Worm (Caenorhabditis elegans) whole organism, L4 larva: ENCODE results near the gene str-23.
"Not testable (repeated sequence)": the region's sequence is repeated elsewhere in the genome, so short reads cannot be mapped to it uniquely, and the experiment has no call there.

ENCODE experiments used
- F26F4.8 ChIP-seq: fragments of 200-800 bp; sonication (Bioruptor generic); conservative IDR thresholded peaks from 2 replicates; pipeline ENCODE4 v1.3.6; 2022; ENCODE audit warnings: missing genetic modification characterization, missing compliant biosample characterization
- F37D6.2 ChIP-seq: sonication (generic microtip); optimal IDR thresholded peaks from 2 replicates; lab custom pipeline; 2016; ENCODE audit warnings: mild to moderate bottlenecking, missing genetic modification characterization, missing compliant biosample characterization
- F49E8.2 ChIP-seq: sonication (generic microtip); optimal IDR thresholded peaks from 2 replicates; lab custom pipeline; 2016; ENCODE audit warnings: missing compliant biosample characterization, mild to moderate bottlenecking, missing genetic modification characterization, borderline replicate concordance
- Y5F2A.4 ChIP-seq: fragments of 200-800 bp; sonication (Bioruptor generic); optimal IDR thresholded peaks from 2 replicates; lab custom pipeline; 2018; ENCODE audit warnings: mild to moderate bottlenecking, missing genetic modification characterization, missing compliant biosample characterization
- ZK337.2 ChIP-seq: fragments of 200-800 bp; sonication (Bioruptor generic); IDR thresholded peaks from 2 replicates; pipeline ENCODE4 v1.3.6; 2022; ENCODE audit warnings: missing genetic modification reagents, missing genetic modification characterization, missing compliant biosample characterization
- aha-1 ChIP-seq: fragments of 150-350 bp; peaks from one replicate; lab custom pipeline; 2014; ENCODE audit warnings: missing biosample characterization, missing genetic modification characterization
- arid-1 ChIP-seq: fragments of 200-800 bp; sonication (Bioruptor generic); conservative IDR thresholded peaks from 2 replicates; pipeline ENCODE4 v1.3.6; 2022; ENCODE audit warnings: missing genetic modification reagents, missing genetic modification characterization, missing compliant biosample characterization
- ceh-20 ChIP-seq: fragments of 200-800 bp; sonication (Bioruptor generic); IDR thresholded peaks from 2 replicates; pipeline ENCODE4 v1.3.6; 2022; ENCODE audit warnings: missing genetic modification reagents, missing genetic modification characterization, missing compliant biosample characterization
- ceh-28 ChIP-seq: fragments of 150-350 bp; optimal IDR thresholded peaks from 2 replicates; lab custom pipeline; 2014; ENCODE audit warnings: missing biosample characterization, missing genetic modification reagents, missing genetic modification characterization
- ceh-44 ChIP-seq: fragments of 200-800 bp; sonication (Bioruptor generic); IDR thresholded peaks from 2 replicates; pipeline ENCODE4 v1.3.6; 2022; ENCODE audit warnings: missing genetic modification reagents, missing genetic modification characterization, missing compliant biosample characterization
- ceh-82 ChIP-seq: sonication (generic microtip); optimal IDR thresholded peaks from 2 replicates; lab custom pipeline; 2017; ENCODE audit warnings: missing biosample characterization, missing genetic modification characterization
- dmd-6 ChIP-seq: fragments of 200-800 bp; sonication (Bioruptor generic); IDR thresholded peaks from 2 replicates; pipeline ENCODE4 v1.3.6; 2022; ENCODE audit warnings: missing genetic modification reagents, missing genetic modification characterization, missing compliant biosample characterization
- dmd-8 ChIP-seq: fragments of 200-800 bp; sonication (Bioruptor generic); IDR thresholded peaks from 2 replicates; pipeline ENCODE4 v1.3.6; 2022; ENCODE audit warnings: missing genetic modification characterization, missing compliant biosample characterization
- duxl-1 ChIP-seq: sonication (generic microtip); optimal IDR thresholded peaks from 2 replicates; lab custom pipeline; 2016; ENCODE audit warnings: mild to moderate bottlenecking, missing genetic modification characterization, moderate library complexity, missing compliant biosample characterization; ENCODE audit not compliant: poor library complexity
- egl-43 ChIP-seq: fragments of 200-800 bp; sonication (Bioruptor generic); IDR thresholded peaks from 2 replicates; pipeline ENCODE4 v1.3.6; 2022; ENCODE audit warnings: missing genetic modification reagents, missing genetic modification characterization, missing compliant biosample characterization
- fkh-10 ChIP-seq: fragments of 150-350 bp; optimal IDR thresholded peaks from 2 replicates; lab custom pipeline; 2014; ENCODE audit warnings: missing biosample characterization, missing genetic modification reagents, missing genetic modification characterization
- hlh-30 ChIP-seq: sonication (generic microtip); optimal IDR thresholded peaks from 2 replicates; lab custom pipeline; 2017; ENCODE audit warnings: antibody characterized with exemption, mild to moderate bottlenecking, missing genetic modification characterization, missing compliant biosample characterization; ENCODE audit not compliant: insufficient read depth
- hmg-1.1 ChIP-seq: fragments of 200-800 bp; sonication (Bioruptor generic); IDR thresholded peaks from 2 replicates; pipeline ENCODE4 v1.3.6; 2022; ENCODE audit warnings: missing genetic modification reagents, missing genetic modification characterization, missing compliant biosample characterization
- lin-29 ChIP-seq: fragments of 200-800 bp; sonication (Bioruptor generic); IDR thresholded peaks from 2 replicates; pipeline ENCODE4 v1.3.6; 2022; ENCODE audit warnings: missing genetic modification reagents, missing genetic modification characterization, missing compliant biosample characterization
- lin-38 ChIP-seq: fragments of 200-800 bp; sonication (Bioruptor generic); IDR thresholded peaks from 2 replicates; pipeline ENCODE4 v1.3.6; 2022; ENCODE audit warnings: missing genetic modification reagents, missing genetic modification characterization, missing compliant biosample characterization
- lsy-2 ChIP-seq, 2 experiments: fragments of 150-350 bp in 1 of 2; sonication (generic microtip) in 1 of 2; optimal IDR thresholded peaks; 2 replicates each; lab custom pipeline; 2014 to 2017; ENCODE audit warnings: missing biosample characterization in 2 of 2, missing genetic modification characterization in 2 of 2
- mdt-29 ChIP-seq: fragments of 200-800 bp; sonication (Bioruptor generic); IDR thresholded peaks from 2 replicates; pipeline ENCODE4 v1.3.6; 2022; ENCODE audit warnings: missing genetic modification reagents, missing genetic modification characterization, missing compliant biosample characterization
- mes-2 ChIP-seq: sonication (generic microtip); optimal IDR thresholded peaks from 2 replicates; lab custom pipeline; 2016; ENCODE audit warnings: missing genotype, mild to moderate bottlenecking, missing genetic modification characterization, missing compliant biosample characterization; ENCODE audit not compliant: poor library complexity, severe bottlenecking
- nhr-11 ChIP-seq: fragments of 150-350 bp; optimal IDR thresholded peaks from 2 replicates; lab custom pipeline; 2014; ENCODE audit warnings: missing biosample characterization, missing genetic modification characterization
- nhr-28 ChIP-seq: fragments of 150-350 bp; optimal IDR thresholded peaks from 2 replicates; lab custom pipeline; 2014; ENCODE audit warnings: missing biosample characterization, missing genetic modification characterization
- nhr-41 ChIP-seq: fragments of 200-800 bp; sonication (Bioruptor generic); IDR thresholded peaks from 2 replicates; pipeline ENCODE4 v1.3.6; 2022; ENCODE audit warnings: missing genetic modification reagents, missing genetic modification characterization, missing compliant biosample characterization
- nhr-42 ChIP-seq: fragments of 200-800 bp; sonication (Bioruptor generic); IDR thresholded peaks from 2 replicates; pipeline ENCODE4 v1.3.6; 2022; ENCODE audit warnings: missing genetic modification characterization, missing compliant biosample characterization
- nhr-76 ChIP-seq: fragments of 150-350 bp; optimal IDR thresholded peaks from 2 replicates; lab custom pipeline; 2014; ENCODE audit warnings: missing biosample characterization, missing genetic modification characterization
- nhr-77 ChIP-seq: fragments of 150-350 bp; optimal IDR thresholded peaks from 2 replicates; lab custom pipeline; 2014; ENCODE audit warnings: missing biosample characterization, missing genetic modification characterization
- pha-4 ChIP-seq, 2 experiments: fragments of 150-350 bp in 1 of 2; fragments of 200-800 bp in 1 of 2; sonication (Bioruptor generic) in 1 of 2; IDR thresholded peaks in 1 of 2; optimal IDR thresholded peaks in 1 of 2; 2 replicates each; pipeline versions ENCODE4 v1.3.6 to Lab custom; 2014 to 2022; ENCODE audit warnings: missing genetic modification characterization in 2 of 2, missing genetic modification reagents in 2 of 2, missing biosample characterization in 1 of 2, missing compliant biosample characterization in 1 of 2
- rbr-2 ChIP-seq: sonication (generic microtip); optimal IDR thresholded peaks from 2 replicates; lab custom pipeline; 2016; ENCODE audit warnings: missing genotype, missing genetic modification characterization, missing compliant biosample characterization
- unc-62 ChIP-seq, 3 experiments: fragments of 150-350 bp in 1 of 3; sonication (generic microtip); optimal IDR thresholded peaks in 2 of 3; peaks in 1 of 3; 1 replicate in 1 of 3; 2 replicates in 2 of 3; lab custom pipeline; 2014 to 2017; ENCODE audit warnings: missing biosample characterization in 3 of 3, missing genetic modification characterization in 3 of 3, missing genetic modification reagents in 3 of 3, missing genotype in 1 of 3
- zag-1 ChIP-seq: fragments of 150-350 bp; optimal IDR thresholded peaks from 2 replicates; lab custom pipeline; 2014; ENCODE audit warnings: missing biosample characterization, missing genetic modification characterization
- ztf-11 ChIP-seq: fragments of 150-350 bp; optimal IDR thresholded peaks from 2 replicates; lab custom pipeline; 2014; ENCODE audit warnings: missing biosample characterization, missing genetic modification characterization

str-23 gene

DNA sequence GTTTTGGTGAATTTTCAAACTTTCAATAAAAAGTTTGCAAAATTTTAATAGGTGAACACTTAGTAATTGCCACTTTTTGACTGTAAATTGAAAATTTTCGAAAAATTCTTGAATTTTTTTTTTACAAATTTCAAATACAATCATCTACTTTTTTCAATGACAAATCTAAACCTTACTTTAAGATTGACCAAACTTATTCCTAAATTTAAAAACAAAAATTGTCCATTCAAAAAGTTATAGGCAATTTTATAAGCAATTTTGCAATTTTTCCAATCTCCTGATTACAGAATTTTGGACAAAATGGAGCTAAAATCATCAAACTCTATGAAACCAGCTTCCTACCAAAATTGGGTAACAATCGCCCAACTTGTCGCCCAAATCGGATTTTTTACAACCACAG lies at the start of gene str-23:
Gene str-23, plus strand, starts transcription at position 301 of the 400 bp plus-strand sequence.
- no peak for TF ChIP-seq dmd-6 (GFP tag; lab: Robert Waterston, UW)
- TF ChIP-seq nhr-76 (tag; lab: Kevin White, UChicago), result no peak
- TF ChIP-seq arid-1 (GFP tag; lab: Robert Waterston, UW), result no peak
- no peak for TF ChIP-seq nhr-77
- no peak for TF ChIP-seq zag-1 (tag; lab: Kevin White, UChicago)

DNA sequence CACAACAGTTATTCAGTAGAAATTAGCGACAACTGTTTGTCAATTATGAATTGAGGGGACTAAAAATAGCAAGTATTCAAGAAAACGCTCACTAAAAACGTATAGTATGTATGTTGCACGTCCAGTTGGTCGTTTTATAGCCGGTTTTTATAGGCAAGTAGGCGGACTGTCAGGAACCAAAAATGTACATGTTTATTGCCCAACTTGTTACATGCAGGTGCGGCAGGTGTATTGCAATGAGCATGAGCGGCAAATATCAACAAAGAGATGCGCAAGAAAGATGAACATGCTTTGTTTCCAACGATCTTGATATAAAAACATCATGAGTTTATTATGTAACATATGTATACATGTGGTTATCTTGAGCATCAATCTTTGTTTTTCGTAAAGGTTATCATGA lies 44.9 kb upstream of the str-23 start, which contains the start of gene B0391.14:
Gene B0391.14, minus strand, starts transcription at position 101 of the 400 bp plus-strand sequence.
- not testable (repeated sequence) for TF ChIP-seq rbr-2 (tag; lab: Kevin White, UChicago); hlh-30 (tag; lab: Kevin White, UChicago); F26F4.8

DNA sequence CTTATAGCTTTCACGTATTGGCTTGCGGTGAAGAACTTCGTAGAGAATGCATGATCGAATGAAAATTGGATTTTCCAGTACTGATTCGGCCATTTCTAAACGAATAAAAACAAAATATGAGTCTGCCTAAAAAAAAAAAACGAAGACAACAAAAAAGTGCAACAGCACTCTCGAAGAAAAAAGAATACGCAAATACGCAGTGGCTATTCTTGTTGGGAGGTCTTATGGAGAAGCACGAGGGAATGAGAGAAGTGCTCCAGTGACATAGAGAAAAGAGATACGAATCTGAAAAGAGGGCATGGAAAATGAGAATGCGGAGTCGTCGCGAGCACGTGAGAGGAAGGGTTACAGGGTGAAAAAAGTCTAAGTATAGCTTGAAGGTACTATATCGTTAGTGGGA lies 42.4 kb upstream of the str-23 start, which contains the start of gene fbxa-152:
Gene fbxa-152, minus strand, starts transcription at position 101 of the 400 bp plus-strand sequence.
- no peak for TF ChIP-seq lin-38
- TF ChIP-seq unc-62 (GFP tag; optimal IDR thresholded peaks at IDR 0.05 in 1 of 2; lab: Kevin White, UChicago), result peak in 1 of 2 experiments; percentile 39
- TF ChIP-seq unc-62 (tag; optimal IDR thresholded peaks at IDR 0.05; lab: Kevin White, UChicago), result no peak

DNA sequence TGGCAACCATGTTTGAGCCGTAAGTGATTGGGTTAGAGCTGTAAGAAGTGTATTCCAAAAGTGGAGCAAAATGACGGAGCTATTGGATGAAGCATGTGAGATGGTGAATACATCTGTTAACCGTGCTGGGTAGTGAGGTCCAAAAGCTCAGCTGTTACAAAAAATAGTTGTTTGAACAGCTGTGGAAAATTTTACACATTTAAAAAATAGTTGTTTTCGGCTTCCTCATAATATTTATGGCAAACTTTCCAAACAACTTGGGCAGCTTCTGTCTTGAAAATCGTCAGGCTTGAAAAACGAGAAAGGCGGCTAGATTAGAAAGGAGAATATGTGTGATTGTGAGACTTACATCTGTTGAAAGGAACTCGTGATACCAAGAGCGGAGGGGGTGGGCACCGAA lies 39.6 kb upstream of the str-23 start, which contains the start of gene fbxa-154:
Gene fbxa-154, minus strand, starts transcription at position 101 of the 400 bp plus-strand sequence.
- TF ChIP-seq nhr-42 (GFP tag; lab: Robert Waterston, UW) (no peak), duxl-1 (tag; lab: Kevin White, UChicago) (no peak), fkh-10 (GFP tag; lab: Kevin White, UChicago) (no peak), ceh-20 (GFP tag; lab: Robert Waterston, UW) (no peak), ztf-11 (no peak), arid-1 (GFP tag; lab: Robert Waterston, UW) (no peak), aha-1 (no peak), nhr-28 (tag; lab: Kevin White, UChicago) (no peak), ceh-28 (tag; lab: Kevin White, UChicago) (no peak), nhr-76 (tag; lab: Kevin White, UChicago) (no peak), dmd-8 (no peak), lin-29 (GFP tag; lab: Robert Waterston, UW) (no peak), egl-43 (no peak), Y5F2A.4 (GFP tag; lab: Kevin White, UChicago) (no peak), rbr-2 (tag; lab: Kevin White, UChicago) (no peak), mes-2 (no peak), F37D6.2 (no peak), pha-4 (GFP tag; IDR thresholded peaks at IDR 0.05; lab: Robert Waterston, UW) (no peak), pha-4 (tag; optimal IDR thresholded peaks at IDR 0.05; lab: Kevin White, UChicago) (no peak), ceh-44 (GFP tag; lab: Robert Waterston, UW) (no peak), lsy-2 (tag; optimal IDR thresholded peaks at IDR 0.05; lab: Kevin White, UChicago) (no peak)

DNA sequence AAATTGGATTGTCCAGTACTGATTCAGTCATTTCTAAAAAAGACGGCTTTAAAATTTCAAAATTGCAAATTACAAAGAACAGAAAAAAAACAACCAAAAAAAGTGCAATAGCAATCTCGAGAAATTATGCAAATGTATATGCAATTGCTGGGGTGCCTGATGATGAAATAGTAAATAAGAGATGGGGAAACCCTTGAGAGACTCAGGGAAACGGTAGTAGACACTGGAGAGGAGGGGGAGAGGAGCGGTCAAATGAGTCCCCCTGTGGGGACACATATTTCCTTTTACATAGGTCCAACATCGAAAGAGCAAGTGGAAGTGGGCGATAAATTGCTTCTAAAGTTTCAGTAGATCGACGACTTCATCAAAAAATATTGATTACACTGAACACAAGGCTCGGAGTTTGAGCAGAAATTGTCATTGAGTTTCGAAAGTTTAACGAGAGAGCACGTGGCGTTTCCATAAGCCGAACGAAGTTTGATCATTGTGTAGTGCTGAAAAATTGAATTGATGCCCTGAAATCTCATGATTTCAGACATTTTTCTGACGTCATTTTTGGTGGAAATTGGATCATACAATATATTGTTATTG lies 34.2 kb upstream of the str-23 start, which contains the start of the genes fbxa-153 and str-12:
Gene fbxa-153, minus strand, starts transcription at position 35 of the 591 bp plus-strand sequence.
Gene str-12, plus strand, starts transcription at position 541 of the 591 bp plus-strand sequence.
- no peak for TF ChIP-seq hmg-1.1 (GFP tag; lab: Robert Waterston, UW)
- no peak for TF ChIP-seq F49E8.2 (tag; lab: Kevin White, UChicago)
- peak; percentile 4 for TF ChIP-seq nhr-11
- 0 out of 2 replicates have a peak, but pooled peaks have one; percentile 25 for TF ChIP-seq ZK337.2 (GFP tag; lab: Robert Waterston, UW)
- no peak for TF ChIP-seq nhr-41 (GFP tag; lab: Robert Waterston, UW)
- no peak for TF ChIP-seq mdt-29
- no peak for TF ChIP-seq ceh-82 (tag; lab: Kevin White, UChicago)
